Fruit fly (Drosophila melanogaster) whole organism, pupa: ENCODE data around the gene phr6-4.

ENCODE experiments used
- CG13204 ChIP-seq: fragments of 200-800 bp; sonication (Bioruptor generic); optimal IDR thresholded peaks from 2 replicates; lab custom pipeline; 2018; ENCODE audit warnings: missing biosample characterization, mild to moderate bottlenecking, missing genetic modification characterization, moderate library complexity
- CG14655 ChIP-seq: fragments of 200-800 bp; sonication (Bioruptor generic); optimal IDR thresholded peaks from 3 replicates; lab custom pipeline; 2017; ENCODE audit warnings: mild to moderate bottlenecking, missing biosample characterization, missing genetic modification reagents, missing genetic modification characterization
- CG32121 ChIP-seq: fragments of 200-800 bp; sonication (Bioruptor generic); IDR thresholded peaks from 2 replicates; pipeline ENCODE4 v1.3.6; 2022; ENCODE audit warnings: missing biosample characterization, missing genetic modification characterization
- CG4496 ChIP-seq: fragments of 200-800 bp; sonication (Bioruptor generic); IDR thresholded peaks from 3 replicates; pipeline ENCODE4 v1.3.6; 2022; ENCODE audit warnings: missing biosample characterization, missing genetic modification characterization
- CG8159 ChIP-seq: fragments of 200-800 bp; sonication (Bioruptor generic); optimal IDR thresholded peaks from 3 replicates; lab custom pipeline; 2018; ENCODE audit warnings: missing biosample characterization, mild to moderate bottlenecking, missing genetic modification characterization, moderate library complexity
- CG8301 ChIP-seq: fragments of 200-800 bp; sonication (Bioruptor generic); optimal IDR thresholded peaks from 2 replicates; lab custom pipeline; 2018; ENCODE audit warnings: missing biosample characterization, mild to moderate bottlenecking, missing genetic modification characterization
- D1 ChIP-seq: fragments of 200-800 bp; sonication (Bioruptor generic); optimal IDR thresholded peaks from 2 replicates; lab custom pipeline; 2018; ENCODE audit warnings: missing biosample characterization, mild to moderate bottlenecking, missing genetic modification characterization, moderate library complexity
- EcR ChIP-seq: fragments of 200-800 bp; sonication (Bioruptor generic); optimal IDR thresholded peaks from 3 replicates; lab custom pipeline; 2019; ENCODE audit warnings: missing biosample characterization, missing genetic modification characterization, mild to moderate bottlenecking, moderate library complexity, missing genetic modification reagents
- Pif1A ChIP-seq: fragments of 200-800 bp; sonication (Bioruptor generic); optimal IDR thresholded peaks from 3 replicates; lab custom pipeline; 2016; ENCODE audit warnings: missing biosample characterization, missing genetic modification characterization
- Pif1B ChIP-seq: fragments of 200-800 bp; sonication (Bioruptor generic); optimal IDR thresholded peaks from 3 replicates; lab custom pipeline; 2016; ENCODE audit warnings: missing biosample characterization, missing genetic modification characterization
- Snoo ChIP-seq: fragments of 200-800 bp; sonication (Bioruptor generic); optimal IDR thresholded peaks from 3 replicates; lab custom pipeline; 2017; ENCODE audit warnings: missing biosample characterization, mild to moderate bottlenecking, missing genetic modification characterization, inconsistent platforms
- fd96Ca ChIP-seq: fragments of 200-800 bp; sonication (Bioruptor generic); IDR thresholded peaks from 3 replicates; pipeline ENCODE4 v1.3.6; 2022; ENCODE audit warnings: missing biosample characterization, missing genetic modification characterization
- gl ChIP-seq: fragments of 200-800 bp; sonication (Bioruptor generic); optimal IDR thresholded peaks from 2 replicates; lab custom pipeline; 2018; ENCODE audit warnings: missing biosample characterization, mild to moderate bottlenecking, missing genetic modification characterization
- rn ChIP-seq: fragments of 200-800 bp; sonication (Bioruptor generic); IDR thresholded peaks from 2 replicates; pipeline ENCODE4 v1.3.6; 2022; ENCODE audit warnings: missing biosample characterization, missing genetic modification characterization

dm6 chr2L:20601282-20601681 is 44.3 kb downstream of the phr6-4 start:
- TF ChIP-seq Pif1B (no peak), CG4496 (GFP tag; lab: Robert Waterston, UW) (no peak), rn (GFP tag; lab: Robert Waterston, UW) (no peak), CG8301 (no peak), CG32121 (GFP tag; lab: Robert Waterston, UW) (no peak), gl (tag; lab: Kevin White, UChicago) (no peak), EcR (GFP tag; lab: Kevin White, UChicago) (no peak), CG13204 (GFP tag; lab: Kevin White, UChicago) (no peak), CG8159 (tag; lab: Kevin White, UChicago) (no peak), Snoo (tag; lab: Kevin White, UChicago) (no peak), fd96Ca (GFP tag; lab: Robert Waterston, UW) (no peak), CG14655 (no peak), Pif1A (no peak), D1 (tag; lab: Kevin White, UChicago) (no peak)
